Worm (Caenorhabditis elegans): ENCODE data around the gene ttbk-8.2.

- TF ChIP-seq him-1 (tag; optimal IDR thresholded peaks at IDR 0.05) (no peak), W03F9.2 (tag; optimal IDR thresholded peaks at IDR 0.05) (no peak)
Observed at ce11 chrIV:5603321-5603720, 28.4 kb upstream of the ttbk-8.2 start.

Data from whole organism, L4/young adult.